Worm (Caenorhabditis elegans): ENCODE results near the gene Y45F10A.7.
A peak's percentile ranks its signal among the peaks of the same experiment; 100 is the strongest.

Y45F10A.7 gene

DNA sequence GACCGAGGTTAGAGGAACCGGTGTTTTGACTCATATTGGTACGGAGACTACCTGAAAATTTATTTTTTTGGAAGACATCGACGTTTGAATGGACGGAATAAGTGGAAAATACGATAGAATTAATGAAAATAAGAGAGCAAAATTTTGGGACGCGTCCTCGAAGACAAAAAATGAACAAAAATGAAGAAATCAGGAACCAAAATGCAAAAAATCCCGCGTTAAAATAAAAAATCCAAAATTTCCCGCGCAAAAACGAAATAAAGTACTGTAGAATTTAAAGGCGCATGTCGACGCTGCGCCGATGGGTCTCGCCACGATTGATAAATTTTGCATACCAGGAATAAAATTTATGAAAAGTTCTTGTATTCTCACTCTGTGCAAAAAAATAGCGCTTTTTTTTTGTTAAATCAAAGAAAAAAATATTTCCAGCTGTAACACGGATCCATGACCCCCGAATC lies 19.8 kb downstream of the Y45F10A.7 start, which contains the start of gene puf-3:
TSS of gene puf-3 (minus strand) at position 51 of the 458 bp plus-strand sequence.
- TF ChIP-seq dpff-1 (tag; optimal IDR thresholded peaks at IDR 0.05) (no peak), hmg-20 (GFP tag; IDR thresholded peaks at IDR 0.05) (no peak), Y56A3A.18 (GFP tag; IDR thresholded peaks at IDR 0.05) (no peak), hsf-1 (GFP tag; IDR thresholded peaks at IDR 0.05) (peak; percentile 85), lin-35 (GFP tag; optimal IDR thresholded peaks at IDR 0.05) (peak in 1 of 3 experiments; percentile 39), atf-7 (tag; optimal IDR thresholded peaks at IDR 0.05) (no peak), snpc-3.4 (tag; optimal IDR thresholded peaks at IDR 0.05) (peak; percentile 74), tlf-1 (GFP tag; optimal IDR thresholded peaks at IDR 0.05) (peak; percentile 89), lir-1 (GFP tag; conservative IDR thresholded peaks at IDR 0.05) (peak; percentile 18; the same call in 1 of the 2 replicates), mcd-1 (GFP tag; IDR thresholded peaks at IDR 0.05) (peak; percentile 63), pha-4 (tag; optimal IDR thresholded peaks at IDR 0.05) (no peak), hrde-1 (tag; optimal IDR thresholded peaks at IDR 0.05; ENCODE audit: borderline replicate concordance) (peak; percentile 24), repo-1 (tag; optimal IDR thresholded peaks at IDR 0.05) (no peak), rpc-1 (optimal IDR thresholded peaks at IDR 0.05) (no peak), rpc-1 (tag; optimal IDR thresholded peaks at IDR 0.05) (no peak), B0019.2 (GFP tag; conservative IDR thresholded peaks at IDR 0.05) (peak; percentile 81), lin-54 (GFP tag; optimal IDR thresholded peaks at IDR 0.05) (peak; percentile 83), chd-7 (tag; optimal IDR thresholded peaks at IDR 0.05) (no peak), unc-130 (GFP tag; optimal IDR thresholded peaks at IDR 0.05) (peak; percentile 25), nfyb-1 (GFP tag; IDR thresholded peaks at IDR 0.05) (no peak), lin-40 (tag; optimal IDR thresholded peaks at IDR 0.05) (no peak), efl-1 (GFP tag; optimal IDR thresholded peaks at IDR 0.05) (peak; percentile 97), attf-3 (GFP tag; conservative IDR thresholded peaks at IDR 0.05) (no peak), dox-1 (GFP tag; IDR thresholded peaks at IDR 0.05) (peak; percentile 82), snpc-1.1 (tag; optimal IDR thresholded peaks at IDR 0.05; ENCODE audit: insufficient read depth) (peak; percentile 75), F57A8.1 (GFP tag; optimal IDR thresholded peaks at IDR 0.05) (no peak), F52B5.7 (tag; optimal IDR thresholded peaks at IDR 0.05) (no peak), F10E7.11 (tag; optimal IDR thresholded peaks at IDR 0.05) (no peak), lsl-1 (GFP tag; optimal IDR thresholded peaks at IDR 0.05) (peak; percentile 98), Y67H2A.10 (GFP tag; conservative IDR thresholded peaks at IDR 0.05) (peak; percentile 55; the same call in 1 of the 2 replicates), madf-3 (GFP tag; IDR thresholded peaks at IDR 0.05) (peak; percentile 85; the same call in 1 of the 2 replicates), rec-8 (tag; optimal IDR thresholded peaks at IDR 0.05) (no peak), F49E8.2 (tag; optimal IDR thresholded peaks at IDR 0.05; ENCODE audit: insufficient read depth) (peak; percentile 77), attf-6 (GFP tag; IDR thresholded peaks at IDR 0.05) (peak; percentile 95), K11D2.4 (GFP tag; IDR thresholded peaks at IDR 0.05) (no peak), ztf-3 (GFP tag; optimal IDR thresholded peaks at IDR 0.05) (no peak), B0035.1 (tag; optimal IDR thresholded peaks at IDR 0.05) (no peak), D2030.7 (GFP tag; IDR thresholded peaks at IDR 0.05) (peak; percentile 94), him-1 (tag; optimal IDR thresholded peaks at IDR 0.05) (peak; percentile 63), ceh-91 (GFP tag; IDR thresholded peaks at IDR 0.05) (peak; percentile 97), ztf-18 (tag; optimal IDR thresholded peaks at IDR 0.05) (no peak), snpc-4 (GFP tag; optimal IDR thresholded peaks at IDR 0.05) (peak; percentile 76), snpc-4 (tag; optimal IDR thresholded peaks at IDR 0.05) (peak in 3 of 4 experiments; percentile 55 to 92 (median 82)), snpc-1.3 (tag; optimal IDR thresholded peaks at IDR 0.05; ENCODE audit: insufficient read depth) (peak; percentile 65), ekl-4 (GFP tag; IDR thresholded peaks at IDR 0.05) (peak; percentile 86), F33H1.4 (GFP tag; IDR thresholded peaks at IDR 0.05) (peak; percentile 98), ceh-100 (GFP tag; IDR thresholded peaks at IDR 0.05) (peak; percentile 30; the same call in 1 of the 2 replicates), nhr-90 (tag; optimal IDR thresholded peaks at IDR 0.05) (no peak)

Data from whole organism, young adult.